6 worm cellular contexts compared by ENCODE assay signal in the genomic region with DNA sequence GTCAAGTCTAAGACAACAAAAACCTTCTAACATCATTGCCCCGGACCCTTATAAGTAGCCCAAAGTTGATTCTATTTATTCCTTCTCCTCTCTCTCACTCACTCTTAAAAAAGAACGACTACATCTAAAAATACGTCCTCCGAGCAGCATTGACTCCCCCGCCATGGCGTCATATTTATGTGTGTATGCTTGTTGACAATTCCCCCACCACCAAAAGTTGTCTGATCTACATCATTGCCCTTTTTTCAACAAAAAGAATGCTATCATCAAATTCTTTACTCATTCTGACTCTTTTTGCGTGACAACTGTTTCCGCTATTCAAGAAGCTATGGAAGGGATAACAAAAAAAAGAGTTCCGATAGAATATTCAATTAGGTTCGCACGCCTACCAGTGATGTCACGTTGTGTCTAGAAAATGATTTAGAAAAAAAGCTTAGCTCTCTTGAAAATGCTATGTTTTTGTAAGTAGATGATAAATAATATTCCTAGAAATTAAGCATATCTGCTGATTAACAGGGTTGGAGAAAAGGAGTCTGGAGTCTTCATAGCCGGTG.
TF ChIP-seq lines count a peak whose summit lies in the region.

No protein-coding gene starts in this region.

TF ChIP-seq in whole organism, L1 larva, 84 proteins besides CTCF, POLR2A, EP300 and RAD21 (continues in another document):
- TF ChIP-seq lsy-2 (tag; optimal IDR thresholded peaks at IDR 0.05; lab: Kevin White, UChicago) (peak in 1 of 2 experiments; percentile 21), nhr-19 (GFP tag; conservative IDR thresholded peaks at IDR 0.05; lab: Robert Waterston, UW) (no peak), mef-2 (tag; optimal IDR thresholded peaks at IDR 0.05; lab: Kevin White, UChicago) (peak; percentile 21), ces-1 (GFP tag; optimal IDR thresholded peaks at IDR 0.05; lab: Kevin White, UChicago) (no peak), snpc-4 (tag; optimal IDR thresholded peaks at IDR 0.05; lab: Kevin White, UChicago) (no peak), aha-1 (tag; optimal IDR thresholded peaks at IDR 0.05; lab: Kevin White, UChicago) (no peak), unc-86 (tag; optimal IDR thresholded peaks at IDR 0.05; lab: Kevin White, UChicago) (peak; percentile 74), sox-4 (tag; optimal IDR thresholded peaks at IDR 0.05; lab: Kevin White, UChicago) (peak; percentile 6), nhr-71 (tag; optimal IDR thresholded peaks at IDR 0.05; lab: Kevin White, UChicago) (peak; percentile 45), nhr-47 (tag; optimal IDR thresholded peaks at IDR 0.05; lab: Kevin White, UChicago) (peak; percentile 2), fkh-8 (tag; optimal IDR thresholded peaks at IDR 0.05; lab: Kevin White, UChicago) (peak; percentile 66), nhr-90 (tag; optimal IDR thresholded peaks at IDR 0.05; lab: Kevin White, UChicago; ENCODE audit: poor library complexity) (no peak), nhr-28 (tag; optimal IDR thresholded peaks at IDR 0.05; lab: Kevin White, UChicago) (no peak), alr-1 (tag; optimal IDR thresholded peaks at IDR 0.05; lab: Kevin White, UChicago; ENCODE audit: borderline replicate concordance) (no peak)

TF ChIP-seq in whole organism, L2 larva, 48 proteins besides CTCF, POLR2A, EP300 and RAD21:
- TF ChIP-seq R02D3.7 (tag; optimal IDR thresholded peaks at IDR 0.05; lab: Kevin White, UChicago) (no peak), sma-9 (GFP tag; optimal IDR thresholded peaks at IDR 0.05; lab: Kevin White, UChicago) (peak; percentile 43), sma-9 (tag; optimal IDR thresholded peaks at IDR 0.05; lab: Kevin White, UChicago) (no peak), lsy-2 (tag; optimal IDR thresholded peaks at IDR 0.05; lab: Kevin White, UChicago) (peak in 1 of 2 experiments; percentile 33), mdl-1 (tag; optimal IDR thresholded peaks at IDR 0.05; lab: Kevin White, UChicago) (peak in 1 of 2 experiments; percentile 30), unc-55 (GFP tag; optimal IDR thresholded peaks at IDR 0.05; lab: Kevin White, UChicago) (peak; percentile 29), lin-13 (GFP tag; optimal IDR thresholded peaks at IDR 0.05; lab: Kevin White, UChicago) (no peak), nhr-77 (tag; optimal IDR thresholded peaks at IDR 0.05; lab: Kevin White, UChicago) (no peak), lin-11 (tag; optimal IDR thresholded peaks at IDR 0.05; lab: Kevin White, UChicago) (no peak), nhr-25 (tag; optimal IDR thresholded peaks at IDR 0.05; lab: Kevin White, UChicago) (no peak), zag-1 (tag; optimal IDR thresholded peaks at IDR 0.05; lab: Kevin White, UChicago) (peak; percentile 5), ama-1 (optimal IDR thresholded peaks at IDR 0.05; lab: Kevin White, UChicago) (no peak), C34F6.9 (tag; optimal IDR thresholded peaks at IDR 0.05; lab: Kevin White, UChicago) (peak; percentile 19)

TF ChIP-seq in whole organism, L3 larva, 47 proteins besides CTCF, POLR2A, EP300 and RAD21:
- no peak for TF ChIP-seq lin-39 (tag; optimal IDR thresholded peaks at IDR 0.05; lab: Kevin White, UChicago)
- TF ChIP-seq nhr-28 (tag; optimal IDR thresholded peaks at IDR 0.05; lab: Kevin White, UChicago), result no peak
- no peak for TF ChIP-seq fkh-2 (tag; optimal IDR thresholded peaks at IDR 0.05; lab: Kevin White, UChicago)
- no peak for TF ChIP-seq nhr-67 (tag; optimal IDR thresholded peaks at IDR 0.05; lab: Kevin White, UChicago)
- TF ChIP-seq unc-39 (tag; optimal IDR thresholded peaks at IDR 0.05; lab: Kevin White, UChicago), result no peak
- no peak for TF ChIP-seq zag-1 (tag; optimal IDR thresholded peaks at IDR 0.05; lab: Kevin White, UChicago)
- no peak for TF ChIP-seq pha-4 (tag; optimal IDR thresholded peaks at IDR 0.05; lab: Kevin White, UChicago)
- peak; percentile 2 for TF ChIP-seq fkh-10 (GFP tag; optimal IDR thresholded peaks at IDR 0.05; lab: Kevin White, UChicago)
- peak; percentile 48 for TF ChIP-seq nfya-1 (tag; optimal IDR thresholded peaks at IDR 0.05; lab: Kevin White, UChicago; ENCODE audit: insufficient read depth)
- TF ChIP-seq egl-5 (tag; optimal IDR thresholded peaks at IDR 0.05; lab: Kevin White, UChicago), result no peak
- TF ChIP-seq lsy-12 (tag; optimal IDR thresholded peaks at IDR 0.05; lab: Kevin White, UChicago), result no peak
- no peak for TF ChIP-seq lin-15B (tag; optimal IDR thresholded peaks at IDR 0.05; lab: Kevin White, UChicago)

TF ChIP-seq in whole organism, L4 larva, 104 proteins besides CTCF, POLR2A, EP300 and RAD21:
- TF ChIP-seq hmg-1.1 (GFP tag; IDR thresholded peaks at IDR 0.05; lab: Robert Waterston, UW), result no peak
- TF ChIP-seq aha-1 (tag; lab: Kevin White, UChicago), result peak; percentile 94
- TF ChIP-seq rbr-2 (tag; optimal IDR thresholded peaks at IDR 0.05; lab: Kevin White, UChicago), result peak; percentile 27
- TF ChIP-seq snpc-1.2 (GFP tag; IDR thresholded peaks at IDR 0.05; lab: Robert Waterston, UW), result 0 out of 2 replicates have a peak, but pooled peaks have one; percentile 10
- TF ChIP-seq daf-16 (GFP tag; optimal IDR thresholded peaks at IDR 0.05; lab: Kevin White, UChicago), result no peak
- no peak for TF ChIP-seq daf-16 (tag; optimal IDR thresholded peaks at IDR 0.05; lab: Kevin White, UChicago)
- peak; percentile 12 for TF ChIP-seq mep-1 (tag; optimal IDR thresholded peaks at IDR 0.05; lab: Kevin White, UChicago)
- TF ChIP-seq T20F7.1 (GFP tag; optimal IDR thresholded peaks at IDR 0.05; lab: Kevin White, UChicago), result no peak
- no peak for TF ChIP-seq madf-9 (GFP tag; conservative IDR thresholded peaks at IDR 0.05; lab: Robert Waterston, UW)
- TF ChIP-seq ctbp-1 (GFP tag; IDR thresholded peaks at IDR 0.05; lab: Robert Waterston, UW), result peak; percentile 21; the same call in 1 of the 2 replicates
- TF ChIP-seq nhr-10 (tag; optimal IDR thresholded peaks at IDR 0.05; lab: Kevin White, UChicago), result no peak
- TF ChIP-seq ces-1 (GFP tag; optimal IDR thresholded peaks at IDR 0.05; lab: Kevin White, UChicago), result peak; percentile 6
- no peak for TF ChIP-seq lin-15B (tag; optimal IDR thresholded peaks at IDR 0.05; lab: Kevin White, UChicago)

TF ChIP-seq in whole organism, late embryonic, 69 proteins besides CTCF, POLR2A, EP300 and RAD21:
- peak; percentile 23 for TF ChIP-seq unc-42 (tag; optimal IDR thresholded peaks at IDR 0.05; lab: Kevin White, UChicago)
- TF ChIP-seq fax-1 (tag; optimal IDR thresholded peaks at IDR 0.05; lab: Kevin White, UChicago), result no peak

TF ChIP-seq in whole organism, mixed stage, embryonic, 35 proteins besides CTCF, POLR2A, EP300 and RAD21:
- TF ChIP-seq nhr-12 (tag; optimal IDR thresholded peaks at IDR 0.05; lab: Kevin White, UChicago) (no peak), lin-13 (tag; optimal IDR thresholded peaks at IDR 0.05; lab: Kevin White, UChicago) (no peak), ces-1 (GFP tag; optimal IDR thresholded peaks at IDR 0.05; lab: Kevin White, UChicago) (peak; percentile 33), pha-4 (tag; optimal IDR thresholded peaks at IDR 0.05; lab: Kevin White, UChicago) (no peak), unc-120 (tag; optimal IDR thresholded peaks at IDR 0.05; lab: Kevin White, UChicago; ENCODE audit: poor library complexity, severe bottlenecking) (no peak), sptf-1 (tag; optimal IDR thresholded peaks at IDR 0.05; lab: Kevin White, UChicago) (no peak), M03D4.4 (tag; optimal IDR thresholded peaks at IDR 0.05; lab: Kevin White, UChicago) (no peak)
